Fruit fly (Drosophila melanogaster): ENCODE results near the gene CG7276.

- no peak for TF ChIP-seq CG13204 (GFP tag; optimal IDR thresholded peaks at IDR 0.05)
- TF ChIP-seq CG32121 (GFP tag; IDR thresholded peaks at IDR 0.05), result no peak
- no peak for TF ChIP-seq EcR (GFP tag; optimal IDR thresholded peaks at IDR 0.05)
- no peak for TF ChIP-seq CG9948 (tag; optimal IDR thresholded peaks at IDR 0.05)
- TF ChIP-seq Snoo (tag; optimal IDR thresholded peaks at IDR 0.05), result no peak
- no peak for TF ChIP-seq gl (tag; optimal IDR thresholded peaks at IDR 0.05)
- TF ChIP-seq Ets98B (GFP tag; IDR thresholded peaks at IDR 0.05), result no peak
- no peak for TF ChIP-seq D1 (tag; optimal IDR thresholded peaks at IDR 0.05)
- no peak for TF ChIP-seq CG8159 (tag; optimal IDR thresholded peaks at IDR 0.05)
- TF ChIP-seq CG4496 (GFP tag; IDR thresholded peaks at IDR 0.05), result no peak
Observed at dm6 chr3L:15502256-15502655, 4.3 kb downstream of the CG7276 start.
